Worm (Caenorhabditis elegans) whole organism, L4 larva: Measurements from ENCODE around the gene Y50D4A.1.
"Not testable (repeated sequence)": the region's sequence is repeated elsewhere in the genome, so short reads cannot be mapped to it uniquely, and the experiment has no call there.

Experiments used
- D1046.2 ChIP-seq: fragments of 200-800 bp; sonication (Bioruptor generic); IDR thresholded peaks from 2 replicates; pipeline ENCODE4 v1.3.6; 2022; ENCODE audit warnings: missing genetic modification characterization, missing compliant biosample characterization
- F37D6.2 ChIP-seq: sonication (generic microtip); optimal IDR thresholded peaks from 2 replicates; lab custom pipeline; 2016; ENCODE audit warnings: mild to moderate bottlenecking, missing genetic modification characterization, missing compliant biosample characterization
- R02D3.7 ChIP-seq: fragments of 150-350 bp; sonication (generic microtip); optimal IDR thresholded peaks from 3 replicates; lab custom pipeline; 2014; ENCODE audit warnings: missing biosample characterization, missing genetic modification characterization
- T20F7.1 ChIP-seq: fragments of 200-800 bp; sonication (Bioruptor generic); optimal IDR thresholded peaks from 2 replicates; lab custom pipeline; 2018; ENCODE audit warnings: mild to moderate bottlenecking, missing genetic modification characterization, missing compliant biosample characterization
- Y48G9A.11 ChIP-seq: fragments of 200-800 bp; sonication (Bioruptor generic); IDR thresholded peaks from 2 replicates; pipeline ENCODE4 v1.3.6; 2022; ENCODE audit warnings: missing genetic modification reagents, missing genetic modification characterization, missing compliant biosample characterization
- Y75B8A.6 ChIP-seq: fragments of 200-800 bp; sonication (Bioruptor generic); IDR thresholded peaks from 2 replicates; pipeline ENCODE4 v1.3.6; 2022; ENCODE audit warnings: missing genetic modification reagents, missing genetic modification characterization, missing compliant biosample characterization
- ZK337.2 ChIP-seq: fragments of 200-800 bp; sonication (Bioruptor generic); IDR thresholded peaks from 2 replicates; pipeline ENCODE4 v1.3.6; 2022; ENCODE audit warnings: missing genetic modification reagents, missing genetic modification characterization, missing compliant biosample characterization
- arid-1 ChIP-seq: fragments of 200-800 bp; sonication (Bioruptor generic); conservative IDR thresholded peaks from 2 replicates; pipeline ENCODE4 v1.3.6; 2022; ENCODE audit warnings: missing genetic modification reagents, missing genetic modification characterization, missing compliant biosample characterization
- ceh-20 ChIP-seq: fragments of 200-800 bp; sonication (Bioruptor generic); IDR thresholded peaks from 2 replicates; pipeline ENCODE4 v1.3.6; 2022; ENCODE audit warnings: missing genetic modification reagents, missing genetic modification characterization, missing compliant biosample characterization
- ceh-44 ChIP-seq: fragments of 200-800 bp; sonication (Bioruptor generic); IDR thresholded peaks from 2 replicates; pipeline ENCODE4 v1.3.6; 2022; ENCODE audit warnings: missing genetic modification reagents, missing genetic modification characterization, missing compliant biosample characterization
- ctbp-1 ChIP-seq: fragments of 200-800 bp; sonication (Bioruptor generic); IDR thresholded peaks from 2 replicates; pipeline ENCODE4 v1.3.6; 2022; ENCODE audit warnings: missing genetic modification reagents, missing genetic modification characterization, missing compliant biosample characterization
- daf-16 ChIP-seq, 3 experiments: sonication (generic microtip); optimal IDR thresholded peaks; 2 replicates each; lab custom pipeline; 2016 to 2017; ENCODE audit warnings: missing genetic modification characterization in 3 of 3, missing genetic modification reagents in 3 of 3, mild to moderate bottlenecking in 2 of 3, missing compliant biosample characterization in 2 of 3, missing biosample characterization in 1 of 3, moderate library complexity in 1 of 3
- dmd-9 ChIP-seq: fragments of 200-800 bp; sonication (Bioruptor generic); IDR thresholded peaks from 2 replicates; pipeline ENCODE4 v1.3.6; 2022; ENCODE audit warnings: missing genetic modification reagents, missing genetic modification characterization, missing compliant biosample characterization
- dpl-1 ChIP-seq: fragments of 150-350 bp; optimal IDR thresholded peaks from 2 replicates; lab custom pipeline; 2014; ENCODE audit warnings: missing biosample characterization, missing genetic modification reagents, missing genetic modification characterization
- duxl-1 ChIP-seq: sonication (generic microtip); optimal IDR thresholded peaks from 2 replicates; lab custom pipeline; 2016; ENCODE audit warnings: mild to moderate bottlenecking, missing genetic modification characterization, moderate library complexity, missing compliant biosample characterization; ENCODE audit not compliant: poor library complexity
- egl-43 ChIP-seq: fragments of 200-800 bp; sonication (Bioruptor generic); IDR thresholded peaks from 2 replicates; pipeline ENCODE4 v1.3.6; 2022; ENCODE audit warnings: missing genetic modification reagents, missing genetic modification characterization, missing compliant biosample characterization
- hif-1 ChIP-seq, 2 experiments: sonication (generic microtip); optimal IDR thresholded peaks; 2 replicates each; lab custom pipeline; 2016 to 2017; ENCODE audit warnings: missing compliant biosample characterization in 2 of 2, missing genetic modification characterization in 2 of 2, missing genetic modification reagents in 2 of 2, missing genotype in 2 of 2, mild to moderate bottlenecking in 1 of 2
- hlh-11 ChIP-seq: fragments of 200-800 bp; sonication (Bioruptor generic); optimal IDR thresholded peaks from 2 replicates; lab custom pipeline; 2018; ENCODE audit warnings: mild to moderate bottlenecking, missing genetic modification characterization, missing compliant biosample characterization
- hmg-1.1 ChIP-seq: fragments of 200-800 bp; sonication (Bioruptor generic); IDR thresholded peaks from 2 replicates; pipeline ENCODE4 v1.3.6; 2022; ENCODE audit warnings: missing genetic modification reagents, missing genetic modification characterization, missing compliant biosample characterization
- lin-13 ChIP-seq: fragments of 150-350 bp; optimal IDR thresholded peaks from 2 replicates; lab custom pipeline; 2014; ENCODE audit warnings: missing biosample characterization, missing genetic modification reagents, missing genetic modification characterization
- lin-38 ChIP-seq: fragments of 200-800 bp; sonication (Bioruptor generic); IDR thresholded peaks from 2 replicates; pipeline ENCODE4 v1.3.6; 2022; ENCODE audit warnings: missing genetic modification reagents, missing genetic modification characterization, missing compliant biosample characterization
- lsy-2 ChIP-seq, 2 experiments: fragments of 150-350 bp in 1 of 2; sonication (generic microtip) in 1 of 2; optimal IDR thresholded peaks; 2 replicates each; lab custom pipeline; 2014 to 2017; ENCODE audit warnings: missing biosample characterization in 2 of 2, missing genetic modification characterization in 2 of 2
- madf-5 ChIP-seq, 2 experiments: fragments of 200-800 bp; sonication (Bioruptor generic); IDR thresholded peaks; 2 replicates each; pipeline ENCODE4 v1.3.6; 2022; ENCODE audit warnings: missing compliant biosample characterization in 2 of 2, missing genetic modification characterization in 2 of 2
- madf-9 ChIP-seq: fragments of 200-800 bp; sonication (Bioruptor generic); conservative IDR thresholded peaks from 2 replicates; pipeline ENCODE4 v1.3.6; 2022; ENCODE audit warnings: missing genetic modification reagents, missing genetic modification characterization, missing compliant biosample characterization
- mep-1 ChIP-seq: fragments of 150-350 bp; sonication (generic microtip); optimal IDR thresholded peaks from 3 replicates; lab custom pipeline; 2014; ENCODE audit warnings: missing biosample characterization, missing genetic modification characterization
- mes-2 ChIP-seq: sonication (generic microtip); optimal IDR thresholded peaks from 2 replicates; lab custom pipeline; 2016; ENCODE audit warnings: missing genotype, mild to moderate bottlenecking, missing genetic modification characterization, missing compliant biosample characterization; ENCODE audit not compliant: poor library complexity, severe bottlenecking
- nhr-102 ChIP-seq: sonication (generic microtip); optimal IDR thresholded peaks from 2 replicates; lab custom pipeline; 2016; ENCODE audit warnings: mild to moderate bottlenecking, missing genetic modification characterization, moderate library complexity, missing compliant biosample characterization
- nhr-42 ChIP-seq: fragments of 200-800 bp; sonication (Bioruptor generic); IDR thresholded peaks from 2 replicates; pipeline ENCODE4 v1.3.6; 2022; ENCODE audit warnings: missing genetic modification characterization, missing compliant biosample characterization
- pha-4 ChIP-seq, 2 experiments: fragments of 150-350 bp in 1 of 2; fragments of 200-800 bp in 1 of 2; sonication (Bioruptor generic) in 1 of 2; IDR thresholded peaks in 1 of 2; optimal IDR thresholded peaks in 1 of 2; 2 replicates each; pipeline versions ENCODE4 v1.3.6 to Lab custom; 2014 to 2022; ENCODE audit warnings: missing genetic modification characterization in 2 of 2, missing genetic modification reagents in 2 of 2, missing biosample characterization in 1 of 2, missing compliant biosample characterization in 1 of 2
- rbr-2 ChIP-seq: sonication (generic microtip); optimal IDR thresholded peaks from 2 replicates; lab custom pipeline; 2016; ENCODE audit warnings: missing genotype, missing genetic modification characterization, missing compliant biosample characterization
- set-16 ChIP-seq: fragments of 200-800 bp; sonication (Bioruptor generic); IDR thresholded peaks from 2 replicates; pipeline ENCODE4 v1.3.6; 2022; ENCODE audit warnings: missing genetic modification reagents, missing genetic modification characterization, missing compliant biosample characterization
- snpc-1.2 ChIP-seq: fragments of 200-800 bp; sonication (Bioruptor generic); IDR thresholded peaks from 2 replicates; pipeline ENCODE4 v1.3.6; 2022; ENCODE audit warnings: missing genetic modification reagents, missing genetic modification characterization, missing compliant biosample characterization
- tra-1 ChIP-seq: fragments of 200-800 bp; sonication (Bioruptor generic); IDR thresholded peaks from 2 replicates; pipeline ENCODE4 v1.3.6; 2022; ENCODE audit warnings: missing genetic modification reagents, missing genetic modification characterization, missing compliant biosample characterization
- unc-130 ChIP-seq: sonication (generic microtip); optimal IDR thresholded peaks from 2 replicates; lab custom pipeline; 2016; ENCODE audit warnings: missing genetic modification reagents, missing genetic modification characterization, missing compliant biosample characterization
- vab-7 ChIP-seq: fragments of 200-800 bp; sonication (Bioruptor generic); IDR thresholded peaks from 2 replicates; pipeline ENCODE4 v1.3.6; 2022; ENCODE audit warnings: missing genetic modification reagents, missing genetic modification characterization, missing compliant biosample characterization
- zfp-3 ChIP-seq: fragments of 200-800 bp; sonication (Bioruptor generic); conservative IDR thresholded peaks from 2 replicates; pipeline ENCODE4 v1.3.6; 2022; ENCODE audit warnings: missing genetic modification reagents, missing genetic modification characterization, missing compliant biosample characterization

Y50D4A.1 gene

ce11 chrV:1197064-1197724 lies 10.5 kb upstream of the Y50D4A.1 start:
- peak; percentile 77 for TF ChIP-seq ceh-44 (GFP tag; lab: Robert Waterston, UW)
- TF ChIP-seq ceh-20 (GFP tag; lab: Robert Waterston, UW), result 0 out of 2 replicates have a peak, but pooled peaks have one; percentile 39
- TF ChIP-seq duxl-1, result peak; percentile 19
- TF ChIP-seq dmd-9 (GFP tag; lab: Robert Waterston, UW), result peak; percentile 73; the same call in 1 of the 2 replicates
- TF ChIP-seq snpc-1.2, result peak; percentile 45; the same call in 1 of the 2 replicates
- TF ChIP-seq unc-130 (GFP tag; lab: Kevin White, UChicago), result peak; percentile 69
- peak; percentile 45 for TF ChIP-seq dpl-1
- TF ChIP-seq hif-1 (tag; optimal IDR thresholded peaks at IDR 0.05; lab: Kevin White, UChicago), result peak in 1 of 2 experiments; percentile 9
- TF ChIP-seq T20F7.1 (GFP tag; lab: Kevin White, UChicago), result peak; percentile 83
- peak; percentile 66 for TF ChIP-seq ctbp-1 (GFP tag; lab: Robert Waterston, UW)
- 0 out of 2 replicates have a peak, but pooled peaks have one; percentile 22 for TF ChIP-seq Y75B8A.6 (GFP tag; lab: Robert Waterston, UW)
- TF ChIP-seq lin-38 (GFP tag; lab: Robert Waterston, UW), result peak; percentile 96
- peak; percentile 92 for TF ChIP-seq Y48G9A.11 (GFP tag; lab: Robert Waterston, UW)
- peak; percentile 71; the same call in 1 of the 2 replicates for TF ChIP-seq D1046.2
- TF ChIP-seq set-16, result peak; percentile 28; the same call in 1 of the 2 replicates
- peak; percentile 61; the same call in 1 of the 2 replicates for TF ChIP-seq tra-1 (GFP tag; lab: Robert Waterston, UW)
- TF ChIP-seq vab-7 (GFP tag; lab: Robert Waterston, UW), result peak; percentile 76
- TF ChIP-seq mes-2 (tag; lab: Kevin White, UChicago), result peak; percentile 91
- peak; percentile 56 for TF ChIP-seq pha-4 (GFP tag; IDR thresholded peaks at IDR 0.05; lab: Robert Waterston, UW)
- not testable (repeated sequence) for TF ChIP-seq pha-4 (tag; optimal IDR thresholded peaks at IDR 0.05; lab: Kevin White, UChicago); daf-16 (GFP tag; optimal IDR thresholded peaks at IDR 0.05; lab: Kevin White, UChicago)
- TF ChIP-seq zfp-3 (GFP tag; lab: Robert Waterston, UW), result peak; percentile 68
- TF ChIP-seq madf-9 (GFP tag; lab: Robert Waterston, UW), result peak; percentile 57; the same call in 1 of the 2 replicates
- TF ChIP-seq madf-5 (GFP tag; IDR thresholded peaks at IDR 0.05; lab: Robert Waterston, UW), result 0 out of 4 replicates have a peak, but pooled peaks have one; percentile 54 to 61
- TF ChIP-seq mep-1 (tag; lab: Kevin White, UChicago), result peak; percentile 58
- TF ChIP-seq hmg-1.1 (GFP tag; lab: Robert Waterston, UW), result peak; percentile 77
- peak; percentile 65 for TF ChIP-seq arid-1 (GFP tag; lab: Robert Waterston, UW)
- TF ChIP-seq R02D3.7 (tag; lab: Kevin White, UChicago), result peak; percentile 79
- TF ChIP-seq ZK337.2 (GFP tag; lab: Robert Waterston, UW), result peak; percentile 80
- peak; percentile 60 for TF ChIP-seq rbr-2 (tag; lab: Kevin White, UChicago)
- peak; percentile 18 for TF ChIP-seq lin-13 (GFP tag; lab: Kevin White, UChicago)
- TF ChIP-seq nhr-102, result peak; percentile 17
- peak in 1 of 2 experiments; percentile 50 for TF ChIP-seq lsy-2 (tag; optimal IDR thresholded peaks at IDR 0.05; lab: Kevin White, UChicago)
- peak; percentile 41 for TF ChIP-seq F37D6.2 (tag; lab: Kevin White, UChicago)
- TF ChIP-seq daf-16 (tag; optimal IDR thresholded peaks at IDR 0.05; lab: Kevin White, UChicago), result peak; percentile 16
- peak; percentile 18 for TF ChIP-seq hlh-11 (tag; lab: Kevin White, UChicago)
- TF ChIP-seq egl-43 (GFP tag; lab: Robert Waterston, UW), result peak; percentile 30; the same call in 1 of the 2 replicates
- 0 out of 2 replicates have a peak, but pooled peaks have one; percentile 49 for TF ChIP-seq nhr-42
